Worm (Caenorhabditis elegans): Measurements from ENCODE around the gene F53C11.1.

- TF ChIP-seq fkh-10 (GFP tag; optimal IDR thresholded peaks at IDR 0.05) (no peak), hlh-15 (tag; optimal IDR thresholded peaks at IDR 0.05) (no peak), tbx-7 (tag; optimal IDR thresholded peaks at IDR 0.05) (no peak), elt-2 (tag; optimal IDR thresholded peaks at IDR 0.05) (no peak), unc-3 (GFP tag; conservative IDR thresholded peaks at IDR 0.05) (no peak), unc-3 (tag; optimal IDR thresholded peaks at IDR 0.05) (no peak), ceh-22 (tag; optimal IDR thresholded peaks at IDR 0.05) (no peak), rnt-1 (tag; optimal IDR thresholded peaks at IDR 0.05) (no peak), ceh-14 (tag; optimal IDR thresholded peaks at IDR 0.05) (no peak), pqm-1 (tag; optimal IDR thresholded peaks at IDR 0.05) (no peak), pat-9 (tag; optimal IDR thresholded peaks at IDR 0.05) (no peak)
Measured at ce11 chrV:13812931-13813330, 37.3 kb downstream of the F53C11.1 start, which contains the start of gene ceh-24.

Data from whole organism, late embryonic.